Worm (Caenorhabditis elegans): Measurements from ENCODE around the gene T24C2.5.

T24C2.5 gene

DNA sequence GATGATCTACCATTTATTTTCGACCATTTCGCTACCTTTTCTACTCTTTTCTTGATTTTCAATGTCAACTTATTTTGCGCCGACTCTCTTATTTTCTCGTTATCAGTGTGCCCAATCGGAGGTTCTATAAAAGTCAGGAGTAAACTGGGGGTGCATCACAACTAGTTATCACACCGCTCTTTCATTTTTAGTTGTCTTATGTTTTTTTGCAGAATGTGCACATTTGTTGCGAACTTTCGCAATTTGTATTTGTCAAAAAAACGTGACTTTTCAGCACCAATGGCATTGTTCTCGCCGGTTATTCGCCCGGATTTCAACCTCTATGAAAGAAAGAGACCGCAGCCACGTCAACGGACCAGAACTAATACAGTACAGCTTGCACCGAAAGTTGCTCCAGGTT, 3.4 kb downstream of the T24C2.5 start:
- TF ChIP-seq fos-1 (tag; optimal IDR thresholded peaks at IDR 0.05) (peak; percentile 29), egl-27 (tag; optimal IDR thresholded peaks at IDR 0.05) (no peak)

DNA sequence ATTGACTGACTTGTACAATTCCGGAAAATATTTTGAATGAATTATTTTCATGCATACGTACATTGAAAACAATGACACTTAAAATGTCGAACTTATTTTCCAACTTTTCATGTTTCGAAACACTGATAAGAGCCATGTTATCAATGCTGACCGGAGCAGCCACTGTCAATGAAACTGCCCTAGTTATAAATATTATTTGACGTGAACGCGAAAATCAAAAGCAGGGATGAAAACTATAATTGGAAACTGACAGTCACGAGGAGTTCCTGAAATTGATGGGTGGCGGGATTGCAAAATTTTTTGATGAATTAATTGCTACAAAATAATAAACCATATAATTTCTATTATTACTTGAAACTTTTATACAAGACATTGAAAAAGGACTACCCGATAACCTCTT, 5.3 kb downstream of the T24C2.5 start:
- TF ChIP-seq ztf-11 (tag; optimal IDR thresholded peaks at IDR 0.05) (no peak), nhr-12 (tag; optimal IDR thresholded peaks at IDR 0.05) (no peak), unc-39 (tag; optimal IDR thresholded peaks at IDR 0.05) (no peak), gmeb-1 (tag; optimal IDR thresholded peaks at IDR 0.05) (peak; percentile 31), fos-1 (tag; optimal IDR thresholded peaks at IDR 0.05) (peak; percentile 51), sma-9 (GFP tag; optimal IDR thresholded peaks at IDR 0.05) (peak; percentile 5), sma-9 (tag; optimal IDR thresholded peaks at IDR 0.05) (no peak)

DNA sequence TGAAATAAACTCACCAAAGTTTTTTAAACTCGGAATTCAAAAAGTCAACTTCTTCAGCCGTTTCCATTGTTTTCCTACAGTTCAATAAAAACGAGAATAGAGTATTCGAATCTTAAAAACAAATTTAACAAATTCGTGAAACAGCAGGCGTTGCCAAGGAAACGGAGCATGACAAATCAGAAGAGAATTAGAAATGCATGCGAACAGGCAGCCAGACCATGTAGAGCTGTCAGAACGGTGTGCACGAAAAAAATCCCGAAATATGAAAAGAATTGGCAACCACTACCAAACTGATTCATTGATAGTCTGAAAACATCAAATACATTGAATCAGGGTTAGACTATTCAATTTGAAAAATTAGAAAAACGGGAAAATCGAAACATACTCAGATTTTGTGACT, 7.8 kb downstream of the T24C2.5 start, which contains the start of gene fbxa-81:
Gene fbxa-81, minus strand, starts transcription at position 101 of the 400 bp plus-strand sequence.
- TF ChIP-seq elt-3 (tag; optimal IDR thresholded peaks at IDR 0.05) (no peak), C34F6.9 (tag; optimal IDR thresholded peaks at IDR 0.05) (no peak), dmd-4 (tag; optimal IDR thresholded peaks at IDR 0.05) (no peak), fos-1 (tag; optimal IDR thresholded peaks at IDR 0.05) (no peak), nhr-23 (tag; optimal IDR thresholded peaks at IDR 0.05) (no peak), Y55F3AM.14 (GFP tag; optimal IDR thresholded peaks at IDR 0.05) (no peak), ZK546.5 (tag; optimal IDR thresholded peaks at IDR 0.05) (no peak), blmp-1 (tag; optimal IDR thresholded peaks at IDR 0.05; ENCODE audit: insufficient read depth) (no peak), mab-5 (tag; optimal IDR thresholded peaks at IDR 0.05) (no peak), nhr-77 (tag; optimal IDR thresholded peaks at IDR 0.05) (no peak), nhr-10 (tag; optimal IDR thresholded peaks at IDR 0.05) (no peak), nhr-237 (tag; optimal IDR thresholded peaks at IDR 0.05) (no peak), nhr-12 (tag; optimal IDR thresholded peaks at IDR 0.05) (no peak)

DNA sequence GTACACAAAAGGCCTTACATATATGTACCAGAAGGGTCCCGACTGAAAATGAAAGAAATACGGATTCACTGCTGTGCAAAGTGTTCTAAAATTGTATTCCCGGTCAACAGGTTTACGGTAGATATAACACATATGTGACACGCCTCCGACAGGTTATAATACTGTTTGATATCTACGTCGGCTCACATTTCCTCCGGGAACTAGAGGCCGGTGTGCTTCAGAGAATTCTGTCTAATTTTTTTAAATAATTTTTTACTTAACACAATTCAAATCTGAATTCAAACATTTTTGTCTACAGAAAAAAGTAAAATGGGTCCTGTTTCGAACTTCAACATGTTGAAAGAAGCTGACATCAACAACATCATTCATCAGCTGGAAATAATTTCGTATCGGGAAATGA, 9.0 kb downstream of the T24C2.5 start, which contains the start of gene T24C2.3:
Gene T24C2.3, plus strand, starts transcription at position 301 of the 400 bp plus-strand sequence.
- TF ChIP-seq ZK546.5 (tag; optimal IDR thresholded peaks at IDR 0.05) (no peak), unc-55 (GFP tag; optimal IDR thresholded peaks at IDR 0.05) (no peak)

DNA sequence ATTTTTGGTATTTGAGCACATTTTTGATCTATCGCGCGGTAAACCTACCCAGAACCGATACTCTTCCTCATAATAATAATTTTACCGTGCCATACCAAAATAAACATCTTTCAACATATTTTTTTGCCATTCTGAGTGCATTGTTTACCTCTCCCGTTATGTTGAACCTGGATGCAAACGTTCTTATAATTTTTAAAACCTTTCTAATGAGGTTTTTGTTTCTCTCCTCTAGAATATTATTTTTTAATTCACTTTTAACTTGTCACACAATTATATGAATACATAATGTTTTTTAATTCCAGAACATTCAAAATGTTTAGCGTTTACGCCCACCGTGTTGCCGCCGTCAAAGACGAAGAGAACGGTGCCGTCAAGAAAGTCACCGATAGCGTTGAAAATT, 11.3 kb downstream of the T24C2.5 start, which contains the start of gene enri-2:
Gene enri-2, plus strand, starts transcription at position 301 of the 400 bp plus-strand sequence.
- TF ChIP-seq ztf-11 (tag; optimal IDR thresholded peaks at IDR 0.05) (no peak), nhr-237 (tag; optimal IDR thresholded peaks at IDR 0.05) (no peak), crh-2 (tag; optimal IDR thresholded peaks at IDR 0.05) (no peak), nhr-12 (tag; optimal IDR thresholded peaks at IDR 0.05) (no peak), mdl-1 (tag; optimal IDR thresholded peaks at IDR 0.05) (no peak), lin-11 (tag; optimal IDR thresholded peaks at IDR 0.05) (no peak), snpc-4 (tag; optimal IDR thresholded peaks at IDR 0.05) (no peak), unc-62 (GFP tag; optimal IDR thresholded peaks at IDR 0.05) (no peak), nhr-10 (tag; optimal IDR thresholded peaks at IDR 0.05) (no peak), lin-13 (GFP tag; optimal IDR thresholded peaks at IDR 0.05) (no peak)

DNA sequence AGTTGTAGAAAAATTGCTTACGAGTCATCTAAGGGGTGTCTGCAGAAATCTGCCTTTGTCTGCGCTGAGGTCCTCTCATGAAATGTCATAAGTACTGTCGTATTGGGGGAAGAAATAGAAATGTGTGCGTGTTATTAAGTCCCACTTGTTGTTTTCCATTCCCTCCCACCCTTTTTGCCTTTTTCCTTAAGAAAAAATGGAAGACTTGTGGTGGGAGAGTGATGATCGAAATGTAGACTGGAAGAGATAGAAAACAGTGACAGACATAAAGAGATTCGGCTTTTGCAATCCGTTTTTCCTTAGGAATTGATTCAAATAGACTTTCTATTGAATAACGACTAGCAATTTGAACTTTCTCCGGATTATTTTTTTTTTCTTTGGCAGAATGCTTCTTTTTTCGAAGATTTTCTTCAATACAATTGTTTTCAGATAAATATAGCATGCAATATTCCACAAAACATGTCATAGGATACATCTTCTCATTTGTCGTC, 15.5 kb downstream of the T24C2.5 start, which contains the start of gene ram-5:
Gene ram-5, plus strand, starts transcription at position 441 of the 491 bp plus-strand sequence.
- TF ChIP-seq nhr-21 (tag; optimal IDR thresholded peaks at IDR 0.05) (no peak), lsy-2 (tag; optimal IDR thresholded peaks at IDR 0.05) (no peak), unc-55 (GFP tag; optimal IDR thresholded peaks at IDR 0.05) (no peak), gmeb-1 (tag; optimal IDR thresholded peaks at IDR 0.05) (no peak), elt-3 (tag; optimal IDR thresholded peaks at IDR 0.05) (no peak), alr-1 (tag; optimal IDR thresholded peaks at IDR 0.05) (no peak), elt-1 (tag; optimal IDR thresholded peaks at IDR 0.05) (no peak), R02D3.7 (tag; optimal IDR thresholded peaks at IDR 0.05) (no peak), fos-1 (tag; optimal IDR thresholded peaks at IDR 0.05) (no peak), lin-13 (GFP tag; optimal IDR thresholded peaks at IDR 0.05) (no peak), snpc-4 (tag; optimal IDR thresholded peaks at IDR 0.05) (no peak)

Measured in whole organism, L2 larva.